Worm (Caenorhabditis elegans) whole organism, young adult: ENCODE results near the gene gln-6.

ENCODE experiments used
- B0019.2 ChIP-seq: fragments of 200-800 bp; sonication (Bioruptor generic); conservative IDR thresholded peaks from 2 replicates; pipeline ENCODE4 v1.3.6; 2022; ENCODE audit warnings: missing genetic modification reagents, missing genetic modification characterization, missing compliant biosample characterization
- D2030.7 ChIP-seq: fragments of 200-800 bp; sonication (Bioruptor generic); IDR thresholded peaks from 2 replicates; pipeline ENCODE4 v1.3.6; 2022; ENCODE audit warnings: missing genetic modification reagents, missing genetic modification characterization, missing compliant biosample characterization
- F37B4.10 ChIP-seq: fragments of 200-800 bp; sonication (Bioruptor generic); IDR thresholded peaks from 2 replicates; pipeline ENCODE4 v1.3.6; 2022; ENCODE audit warnings: missing genetic modification characterization, missing compliant biosample characterization
- F49E8.2 ChIP-seq: sonication (generic microtip); optimal IDR thresholded peaks from 3 replicates; lab custom pipeline; 2017; ENCODE audit warnings: missing genetic modification characterization, mild to moderate bottlenecking, missing compliant biosample characterization, antibody characterized with exemption, moderate library complexity; ENCODE audit not compliant: insufficient read depth
- F57A8.1 ChIP-seq: fragments of 200-800 bp; sonication (Bioruptor generic); optimal IDR thresholded peaks from 2 replicates; lab custom pipeline; 2018; ENCODE audit warnings: mild to moderate bottlenecking, missing genetic modification characterization, moderate library complexity, missing compliant biosample characterization
- F57C9.4 ChIP-seq: sonication (generic microtip); optimal IDR thresholded peaks from 2 replicates; lab custom pipeline; 2017; ENCODE audit warnings: mild to moderate bottlenecking, missing genetic modification characterization, missing compliant biosample characterization
- T26A5.8 ChIP-seq: sonication (generic microtip); optimal IDR thresholded peaks from 2 replicates; lab custom pipeline; 2016; ENCODE audit warnings: missing genetic modification characterization, missing compliant biosample characterization
- Y53F4B.3 ChIP-seq: fragments of 200-800 bp; sonication (Bioruptor generic); IDR thresholded peaks from 2 replicates; pipeline ENCODE4 v1.3.6; 2022; ENCODE audit warnings: missing genetic modification reagents, missing genetic modification characterization, missing compliant biosample characterization
- Y67H2A.10 ChIP-seq: fragments of 200-800 bp; sonication (Bioruptor generic); conservative IDR thresholded peaks from 2 replicates; pipeline ENCODE4 v1.3.6; 2022; ENCODE audit warnings: missing genetic modification reagents, missing genetic modification characterization, missing compliant biosample characterization
- Y95B8A.8 ChIP-seq: fragments of 200-800 bp; sonication (Bioruptor generic); IDR thresholded peaks from 2 replicates; pipeline ENCODE4 v1.3.6; 2022; ENCODE audit warnings: missing genetic modification reagents, missing genetic modification characterization, missing compliant biosample characterization
- athp-1 ChIP-seq: sonication (generic microtip); optimal IDR thresholded peaks from 2 replicates; lab custom pipeline; 2017; ENCODE audit warnings: mild to moderate bottlenecking, missing genetic modification characterization, missing compliant biosample characterization
- attf-3 ChIP-seq: fragments of 200-800 bp; sonication (Bioruptor generic); conservative IDR thresholded peaks from 2 replicates; pipeline ENCODE4 v1.3.6; 2022; ENCODE audit warnings: missing genetic modification reagents, missing genetic modification characterization, missing compliant biosample characterization
- attf-5 ChIP-seq: fragments of 200-800 bp; sonication (Bioruptor generic); optimal IDR thresholded peaks from 2 replicates; lab custom pipeline; 2018; ENCODE audit warnings: mild to moderate bottlenecking, missing genetic modification characterization, missing compliant biosample characterization
- bed-1 ChIP-seq: fragments of 200-800 bp; sonication (Bioruptor generic); IDR thresholded peaks from 2 replicates; pipeline ENCODE4 v1.3.6; 2022; ENCODE audit warnings: missing genetic modification reagents, missing genetic modification characterization, missing compliant biosample characterization
- bed-2 ChIP-seq: fragments of 200-800 bp; sonication (Bioruptor generic); IDR thresholded peaks from 2 replicates; pipeline ENCODE4 v1.3.6; 2022; ENCODE audit warnings: missing genetic modification reagents, missing genetic modification characterization, missing compliant biosample characterization
- ccch-3 ChIP-seq: fragments of 200-800 bp; sonication (Bioruptor generic); optimal IDR thresholded peaks from 2 replicates; lab custom pipeline; 2018; ENCODE audit warnings: mild to moderate bottlenecking, missing genetic modification characterization, missing compliant biosample characterization
- ceh-27 ChIP-seq: fragments of 200-800 bp; sonication (Bioruptor generic); optimal IDR thresholded peaks from 2 replicates; lab custom pipeline; 2018; ENCODE audit warnings: mild to moderate bottlenecking, missing genetic modification characterization, moderate library complexity, missing compliant biosample characterization
- ceh-58 ChIP-seq: fragments of 200-800 bp; sonication (Bioruptor generic); IDR thresholded peaks from 2 replicates; pipeline ENCODE4 v1.3.6; 2022; ENCODE audit warnings: missing genetic modification characterization, missing compliant biosample characterization
- chd-7 ChIP-seq: sonication (generic microtip); optimal IDR thresholded peaks from 2 replicates; lab custom pipeline; 2016; ENCODE audit warnings: mild to moderate bottlenecking, missing genetic modification characterization, moderate library complexity, missing compliant biosample characterization
- dpl-1 ChIP-seq: fragments of 150-350 bp; optimal IDR thresholded peaks from 2 replicates; lab custom pipeline; 2014; ENCODE audit warnings: missing biosample characterization, missing genetic modification reagents, missing genetic modification characterization
- egl-18 ChIP-seq: fragments of 200-800 bp; sonication (Bioruptor generic); IDR thresholded peaks from 2 replicates; pipeline ENCODE4 v1.3.6; 2022; ENCODE audit warnings: missing genetic modification reagents, missing genetic modification characterization, missing compliant biosample characterization
- egrh-3 ChIP-seq: fragments of 200-800 bp; sonication (Bioruptor generic); IDR thresholded peaks from 2 replicates; pipeline ENCODE4 v1.3.6; 2022; ENCODE audit warnings: missing genetic modification reagents, missing genetic modification characterization, missing compliant biosample characterization
- him-1 ChIP-seq: sonication (generic microtip); optimal IDR thresholded peaks from 2 replicates; lab custom pipeline; 2016; ENCODE audit warnings: missing genotype, missing genetic modification reagents, missing genetic modification characterization, missing compliant biosample characterization
- hmg-1.2 ChIP-seq: fragments of 200-800 bp; sonication (Bioruptor generic); IDR thresholded peaks from 2 replicates; pipeline ENCODE4 v1.3.6; 2022; ENCODE audit warnings: missing genetic modification reagents, missing genetic modification characterization, missing compliant biosample characterization
- hmg-20 ChIP-seq: fragments of 200-800 bp; sonication (Bioruptor generic); IDR thresholded peaks from 2 replicates; pipeline ENCODE4 v1.3.6; 2022; ENCODE audit warnings: missing genetic modification reagents, missing genetic modification characterization, missing compliant biosample characterization
- lag-1 ChIP-seq: fragments of 200-800 bp; sonication (Bioruptor generic); IDR thresholded peaks from 2 replicates; pipeline ENCODE4 v1.3.6; 2022; ENCODE audit warnings: missing genetic modification reagents, missing genetic modification characterization, missing compliant biosample characterization
- lin-35 ChIP-seq, 3 experiments: fragments of 150-350 bp in 2 of 3; sonication (generic microtip) in 1 of 3; optimal IDR thresholded peaks; 2 replicates each; lab custom pipeline; 2014 to 2018; ENCODE audit warnings: missing biosample characterization in 3 of 3, missing genetic modification characterization in 3 of 3, missing genetic modification reagents in 3 of 3
- lin-40 ChIP-seq: sonication (generic microtip); optimal IDR thresholded peaks from 2 replicates; lab custom pipeline; 2016; ENCODE audit warnings: missing genetic modification characterization, mild to moderate bottlenecking, missing compliant biosample characterization, missing genotype, missing genetic modification reagents
- madf-3 ChIP-seq: fragments of 200-800 bp; sonication (Bioruptor generic); IDR thresholded peaks from 2 replicates; pipeline ENCODE4 v1.3.6; 2022; ENCODE audit warnings: missing genetic modification reagents, missing genetic modification characterization, missing compliant biosample characterization
- madf-6 ChIP-seq: fragments of 200-800 bp; sonication (Bioruptor generic); IDR thresholded peaks from 2 replicates; pipeline ENCODE4 v1.3.6; 2022; ENCODE audit warnings: missing genetic modification reagents, missing genetic modification characterization, missing compliant biosample characterization
- madf-8 ChIP-seq: fragments of 200-800 bp; sonication (Bioruptor generic); conservative IDR thresholded peaks from 2 replicates; pipeline ENCODE4 v1.3.6; 2022; ENCODE audit warnings: missing genetic modification reagents, missing genetic modification characterization, missing compliant biosample characterization
- mcd-1 ChIP-seq: fragments of 200-800 bp; sonication (Bioruptor generic); IDR thresholded peaks from 2 replicates; pipeline ENCODE4 v1.3.6; 2022; ENCODE audit warnings: missing genetic modification reagents, missing genetic modification characterization, missing compliant biosample characterization
- nfyb-1 ChIP-seq: fragments of 200-800 bp; sonication (Bioruptor generic); IDR thresholded peaks from 2 replicates; pipeline ENCODE4 v1.3.6; 2022; ENCODE audit warnings: missing genetic modification reagents, missing genetic modification characterization, missing compliant biosample characterization
- pha-4 ChIP-seq: fragments of 150-350 bp; sonication (generic microtip); optimal IDR thresholded peaks from 2 replicates; lab custom pipeline; 2014; ENCODE audit warnings: missing biosample characterization, missing genetic modification reagents, missing genetic modification characterization
- rcor-1 ChIP-seq: fragments of 200-800 bp; sonication (Bioruptor generic); IDR thresholded peaks from 2 replicates; pipeline ENCODE4 v1.3.6; 2022; ENCODE audit warnings: missing genetic modification reagents, missing genetic modification characterization, missing compliant biosample characterization
- sdz-38 ChIP-seq: sonication (generic microtip); optimal IDR thresholded peaks from 2 replicates; lab custom pipeline; 2016; ENCODE audit warnings: missing genotype, missing genetic modification characterization, missing compliant biosample characterization
- snpc-1.1 ChIP-seq: sonication (generic microtip); optimal IDR thresholded peaks from 2 replicates; lab custom pipeline; 2017; ENCODE audit warnings: missing genetic modification characterization, mild to moderate bottlenecking, missing compliant biosample characterization, antibody characterized with exemption, moderate library complexity, missing genotype, missing genetic modification reagents; ENCODE audit not compliant: insufficient read depth
- snpc-3.4 ChIP-seq: sonication (generic microtip); optimal IDR thresholded peaks from 2 replicates; lab custom pipeline; 2017; ENCODE audit warnings: missing genetic modification characterization, mild to moderate bottlenecking, missing compliant biosample characterization, antibody characterized with exemption, moderate library complexity, missing genotype, missing genetic modification reagents
- snpc-4 ChIP-seq, 5 experiments: fragments of 150-350 bp in 1 of 5; sonication (generic microtip) in 4 of 5; optimal IDR thresholded peaks; 2 replicates each; lab custom pipeline; 2014 to 2018; ENCODE audit warnings: missing genetic modification characterization in 5 of 5, missing biosample characterization in 3 of 5, antibody characterized with exemption in 2 of 5, mild to moderate bottlenecking in 2 of 5, missing compliant biosample characterization in 2 of 5, missing genotype in 2 of 5, moderate library complexity in 2 of 5, missing genetic modification reagents in 1 of 5
- somi-1 ChIP-seq: fragments of 200-800 bp; sonication (Bioruptor generic); optimal IDR thresholded peaks from 2 replicates; lab custom pipeline; 2018; ENCODE audit warnings: mild to moderate bottlenecking, missing genetic modification characterization, missing compliant biosample characterization
- tbp1 ChIP-seq: fragments of 200-800 bp; sonication (Bioruptor generic); optimal IDR thresholded peaks from 2 replicates; lab custom pipeline; 2018; ENCODE audit warnings: mild to moderate bottlenecking, missing genetic modification characterization, missing compliant biosample characterization
- tbx-9 ChIP-seq: sonication (generic microtip); optimal IDR thresholded peaks from 2 replicates; lab custom pipeline; 2016; ENCODE audit warnings: borderline replicate concordance, missing genetic modification characterization, inconsistent platforms, missing compliant biosample characterization
- tlf-1 ChIP-seq: fragments of 200-800 bp; sonication (Bioruptor generic); optimal IDR thresholded peaks from 2 replicates; lab custom pipeline; 2018; ENCODE audit warnings: mild to moderate bottlenecking, missing genetic modification characterization, missing compliant biosample characterization
- zfh-2 ChIP-seq: fragments of 200-800 bp; sonication (Bioruptor generic); conservative IDR thresholded peaks from 2 replicates; pipeline ENCODE4 v1.3.6; 2022; ENCODE audit warnings: missing genetic modification reagents, missing genetic modification characterization, missing compliant biosample characterization
- ztf-6 ChIP-seq: fragments of 200-800 bp; sonication (Bioruptor generic); IDR thresholded peaks from 2 replicates; pipeline ENCODE4 v1.3.6; 2022; ENCODE audit warnings: missing genetic modification reagents, missing genetic modification characterization, missing compliant biosample characterization

gln-6 gene

DNA sequence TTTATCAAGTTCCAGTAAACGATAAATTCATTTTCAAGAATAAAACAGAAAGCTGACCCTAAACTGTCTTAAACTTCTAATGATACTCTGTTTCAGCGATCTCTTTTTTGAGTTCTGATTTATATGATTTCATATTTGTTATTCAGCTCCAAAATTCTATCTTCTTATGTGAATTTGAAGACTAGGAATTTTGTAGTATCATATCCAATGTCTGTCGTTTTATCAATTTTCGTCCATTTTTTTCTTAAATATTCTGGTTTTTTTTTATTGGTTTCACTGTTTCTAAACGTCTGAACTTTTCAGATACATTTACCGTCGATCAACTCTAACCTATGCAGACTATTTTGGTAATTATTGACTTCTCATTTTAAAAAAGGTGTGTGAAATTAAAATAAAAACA, 15.8 kb downstream of the gln-6 start, which contains the start of the genes nhr-138 and C28D4.18:
nhr-138 (plus strand) TSS at position 304 of the 400 bp plus-strand sequence.
C28D4.18 (plus strand) TSS at position 333 of the 400 bp plus-strand sequence.
- TF ChIP-seq egrh-3 (no peak), mcd-1 (GFP tag; lab: Robert Waterston, UW) (no peak), T26A5.8 (no peak), zfh-2 (GFP tag; lab: Robert Waterston, UW) (no peak), snpc-4 (GFP tag; optimal IDR thresholded peaks at IDR 0.05; lab: Kevin White, UChicago) (no peak), snpc-4 (tag; optimal IDR thresholded peaks at IDR 0.05; lab: Kevin White, UChicago) (no peak), rcor-1 (GFP tag; lab: Robert Waterston, UW) (no peak), attf-3 (no peak), lag-1 (GFP tag; lab: Robert Waterston, UW) (no peak), bed-1 (GFP tag; lab: Robert Waterston, UW) (no peak), sdz-38 (no peak), egl-18 (GFP tag; lab: Robert Waterston, UW) (no peak)
- TF ChIP-seq, all 124 proteins: peak for 0

DNA sequence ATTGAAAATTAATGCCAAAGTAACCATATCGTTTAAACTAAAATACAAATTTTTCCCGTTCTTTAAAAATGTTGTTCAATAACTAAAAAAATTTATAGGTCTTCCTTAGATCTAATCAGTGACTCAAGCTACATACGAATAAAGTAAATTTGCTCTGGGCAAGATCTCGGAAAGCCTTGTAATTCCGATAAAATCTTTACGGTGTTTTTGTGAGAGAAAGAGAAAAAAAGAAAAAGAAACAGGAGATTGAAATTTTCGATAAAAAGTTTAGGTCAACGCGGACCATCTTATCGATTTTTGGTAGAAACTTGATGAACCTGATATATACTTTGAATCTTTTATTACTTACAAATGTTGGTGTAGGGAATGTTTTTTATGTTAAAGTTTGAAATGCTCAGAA, 17.5 kb downstream of the gln-6 start:
- no peak for TF ChIP-seq F57A8.1 (GFP tag; lab: Kevin White, UChicago)
- no peak for TF ChIP-seq tbx-9 (tag; lab: Kevin White, UChicago)
- no peak for TF ChIP-seq ceh-27
- no peak for TF ChIP-seq madf-8 (GFP tag; lab: Robert Waterston, UW)
- TF ChIP-seq hmg-1.2 (GFP tag; lab: Robert Waterston, UW): no peak
- no peak for TF ChIP-seq D2030.7 (GFP tag; lab: Robert Waterston, UW)
- no peak for TF ChIP-seq dpl-1 (GFP tag; lab: Kevin White, UChicago)
- no peak for TF ChIP-seq Y67H2A.10
- no peak for TF ChIP-seq snpc-3.4
- no peak for TF ChIP-seq ztf-6 (GFP tag; lab: Robert Waterston, UW)
- TF ChIP-seq zfh-2 (GFP tag; lab: Robert Waterston, UW): no peak
- TF ChIP-seq madf-6 (GFP tag; lab: Robert Waterston, UW): no peak
- TF ChIP-seq snpc-1.1 (tag; lab: Kevin White, UChicago): no peak

DNA sequence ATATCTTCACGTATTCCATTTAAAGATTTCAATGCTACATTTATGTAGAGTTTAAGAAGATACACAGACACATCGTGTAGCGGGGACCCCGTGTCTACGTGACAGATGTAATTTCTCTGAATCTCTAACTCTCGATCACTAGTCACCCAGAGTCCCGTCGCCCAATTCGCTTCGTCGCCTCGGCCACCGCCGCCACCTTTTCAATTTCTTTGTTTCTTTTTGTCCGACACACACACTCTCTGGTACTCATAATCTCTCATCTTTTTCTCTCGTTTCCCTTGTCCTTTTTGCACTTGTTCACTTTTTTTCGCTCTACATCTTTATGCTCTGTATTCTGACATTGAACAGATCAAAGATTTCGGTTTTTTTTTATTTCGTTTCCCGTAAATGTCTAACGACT, 22.3 kb downstream of the gln-6 start:
- no peak for TF ChIP-seq F37B4.10 (GFP tag; lab: Robert Waterston, UW)
- no peak for TF ChIP-seq tlf-1
- no peak for TF ChIP-seq ccch-3 (GFP tag; lab: Kevin White, UChicago)
- peak; percentile 74 for TF ChIP-seq attf-5 (GFP tag; lab: Kevin White, UChicago)
- TF ChIP-seq hmg-20 (GFP tag; lab: Robert Waterston, UW): no peak
- TF ChIP-seq Y53F4B.3 (GFP tag; lab: Robert Waterston, UW): no peak
- peak; percentile 76 for TF ChIP-seq lin-40 (tag; lab: Kevin White, UChicago)
- TF ChIP-seq Y95B8A.8 (GFP tag; lab: Robert Waterston, UW): no peak
- peak; percentile 18 for TF ChIP-seq tbp1 (GFP tag; lab: Kevin White, UChicago)
- no peak for TF ChIP-seq egl-18 (GFP tag; lab: Robert Waterston, UW)
- no peak for TF ChIP-seq ceh-58
- no peak for TF ChIP-seq athp-1 (tag; lab: Kevin White, UChicago)
- TF ChIP-seq nfyb-1 (GFP tag; lab: Robert Waterston, UW): 0 out of 2 replicates have a peak, but pooled peaks have one; percentile 36
- TF ChIP-seq F49E8.2 (tag; lab: Kevin White, UChicago): no peak
- TF ChIP-seq bed-2 (GFP tag; lab: Robert Waterston, UW): no peak
- no peak for TF ChIP-seq madf-3 (GFP tag; lab: Robert Waterston, UW)
- TF ChIP-seq F57A8.1 (GFP tag; lab: Kevin White, UChicago): no peak
- peak; percentile 43; the same call in 1 of the 2 replicates for TF ChIP-seq mcd-1 (GFP tag; lab: Robert Waterston, UW)
- TF ChIP-seq somi-1: peak; percentile 17
- TF ChIP-seq lin-35 (GFP tag; optimal IDR thresholded peaks at IDR 0.05; lab: Kevin White, UChicago): peak in 1 of 3 experiments; percentile 49
- no peak for TF ChIP-seq attf-3
- TF ChIP-seq F57C9.4 (tag; lab: Kevin White, UChicago): no peak
- no peak for TF ChIP-seq him-1 (tag; lab: Kevin White, UChicago)
- peak; percentile 5 for TF ChIP-seq chd-7 (tag; lab: Kevin White, UChicago)
- TF ChIP-seq D2030.7 (GFP tag; lab: Robert Waterston, UW): no peak
- no peak for TF ChIP-seq B0019.2 (GFP tag; lab: Robert Waterston, UW)
- TF ChIP-seq pha-4 (tag; lab: Kevin White, UChicago): no peak
